Fruit fly (Drosophila melanogaster) whole organism, prepupa: ENCODE measurements around the gene CG12099.

Experiments used
- Blimp-1 ChIP-seq: fragments of 200-800 bp; sonication (Bioruptor generic); optimal IDR thresholded peaks from 3 replicates; lab custom pipeline; 2017; ENCODE audit warnings: missing biosample characterization, missing genetic modification characterization, mild to moderate bottlenecking, moderate library complexity, missing genetic modification reagents
- CG10669 ChIP-seq: fragments of 200-800 bp; sonication (Bioruptor generic); optimal IDR thresholded peaks from 3 replicates; lab custom pipeline; 2018; ENCODE audit warnings: missing biosample characterization, mild to moderate bottlenecking, missing genetic modification characterization, moderate library complexity
- CG11762 ChIP-seq: fragments of 200-800 bp; sonication (Bioruptor generic); optimal IDR thresholded peaks from 3 replicates; lab custom pipeline; 2016; ENCODE audit warnings: missing biosample characterization, missing genetic modification characterization; ENCODE audit not compliant: insufficient read depth
- CG11902 ChIP-seq: fragments of 200-800 bp; sonication (Bioruptor generic); optimal IDR thresholded peaks from 3 replicates; lab custom pipeline; 2016; ENCODE audit warnings: missing biosample characterization, missing genetic modification characterization
- CG15336 ChIP-seq: fragments of 200-800 bp; sonication (Bioruptor generic); IDR thresholded peaks from 2 replicates; pipeline ENCODE4 v1.3.6; 2022; ENCODE audit warnings: missing biosample characterization, missing genetic modification characterization
- CG1621 ChIP-seq: fragments of 200-800 bp; sonication (Bioruptor generic); optimal IDR thresholded peaks from 3 replicates; lab custom pipeline; 2018; ENCODE audit warnings: missing biosample characterization, mild to moderate bottlenecking, missing genetic modification characterization
- CG16779 ChIP-seq: fragments of 200-800 bp; sonication (Bioruptor generic); optimal IDR thresholded peaks from 3 replicates; lab custom pipeline; 2017; ENCODE audit warnings: missing biosample characterization, mild to moderate bottlenecking, missing genetic modification characterization
- CG31627 ChIP-seq: fragments of 200-800 bp; sonication (Bioruptor generic); optimal IDR thresholded peaks from 3 replicates; lab custom pipeline; 2016; ENCODE audit warnings: missing biosample characterization, missing genetic modification characterization
- CG34406 ChIP-seq: fragments of 200-800 bp; sonication (Bioruptor generic); optimal IDR thresholded peaks from 3 replicates; lab custom pipeline; 2016; ENCODE audit warnings: missing biosample characterization, missing genetic modification characterization
- CG4318 ChIP-seq: fragments of 200-800 bp; sonication (Bioruptor generic); optimal IDR thresholded peaks from 3 replicates; lab custom pipeline; 2017; ENCODE audit warnings: missing biosample characterization, mild to moderate bottlenecking, missing genetic modification characterization
- CG6163 ChIP-seq: fragments of 200-800 bp; sonication (Bioruptor generic); IDR thresholded peaks from 3 replicates; pipeline ENCODE4 v1.3.6; 2022; ENCODE audit warnings: missing biosample characterization, missing genetic modification characterization
- CG6276 ChIP-seq: fragments of 200-800 bp; sonication (Bioruptor generic); optimal IDR thresholded peaks from 2 replicates; lab custom pipeline; 2017; ENCODE audit warnings: missing biosample characterization, mild to moderate bottlenecking, missing genetic modification characterization
- CG6792 ChIP-seq: fragments of 200-800 bp; sonication (Bioruptor generic); optimal IDR thresholded peaks from 3 replicates; lab custom pipeline; 2016; ENCODE audit warnings: missing biosample characterization, missing genetic modification characterization
- CG6854 ChIP-seq: fragments of 200-800 bp; sonication (Bioruptor generic); optimal IDR thresholded peaks from 2 replicates; lab custom pipeline; 2017; ENCODE audit warnings: missing biosample characterization, mild to moderate bottlenecking, missing genetic modification characterization
- CG7368 ChIP-seq: fragments of 200-800 bp; sonication (Bioruptor generic); optimal IDR thresholded peaks from 3 replicates; lab custom pipeline; 2016; ENCODE audit warnings: missing biosample characterization, missing genetic modification characterization
- CG8119 ChIP-seq: fragments of 200-800 bp; sonication (Bioruptor generic); IDR thresholded peaks from 3 replicates; pipeline ENCODE4 v1.3.6; 2022; ENCODE audit warnings: missing biosample characterization, missing genetic modification characterization
- CG8319 ChIP-seq: fragments of 200-800 bp; sonication (Bioruptor generic); optimal IDR thresholded peaks from 3 replicates; lab custom pipeline; 2016; ENCODE audit warnings: missing biosample characterization, missing genetic modification characterization
- CG8632 ChIP-seq: fragments of 200-800 bp; sonication (Bioruptor generic); optimal IDR thresholded peaks from 3 replicates; lab custom pipeline; 2016; ENCODE audit warnings: missing biosample characterization, missing genetic modification characterization
- CG9139 ChIP-seq: fragments of 200-800 bp; sonication (Bioruptor generic); optimal IDR thresholded peaks from 3 replicates; lab custom pipeline; 2017; ENCODE audit warnings: missing biosample characterization, mild to moderate bottlenecking, missing genetic modification characterization
- Eip75B ChIP-seq: fragments of 200-800 bp; sonication (Bioruptor generic); optimal IDR thresholded peaks from 3 replicates; lab custom pipeline; 2016; ENCODE audit warnings: missing biosample characterization, missing genetic modification characterization
- Eip78C ChIP-seq: fragments of 200-800 bp; sonication (Bioruptor generic); peaks from one replicate; lab custom pipeline; 2016; ENCODE audit warnings: missing biosample characterization, missing genetic modification characterization
- Eip93F ChIP-seq: fragments of 200-800 bp; sonication (Bioruptor generic); optimal IDR thresholded peaks from 2 replicates; lab custom pipeline; 2016; ENCODE audit warnings: missing biosample characterization, mild to moderate bottlenecking, missing genetic modification characterization
- Ets21C ChIP-seq: fragments of 200-800 bp; sonication (Bioruptor generic); optimal IDR thresholded peaks from 3 replicates; lab custom pipeline; 2016; ENCODE audit warnings: missing biosample characterization, missing genetic modification characterization
- Ets96B ChIP-seq: fragments of 200-800 bp; optimal IDR thresholded peaks from 2 replicates; lab custom pipeline; 2019; ENCODE audit warnings: missing biosample characterization, mild to moderate bottlenecking, missing genetic modification characterization, moderate library complexity
- Gug ChIP-seq: fragments of 200-800 bp; sonication (Bioruptor generic); IDR thresholded peaks from 2 replicates; pipeline ENCODE4 v1.3.6; 2022; ENCODE audit warnings: missing biosample characterization, missing genetic modification characterization
- Hr38 ChIP-seq: sonication (Bioruptor generic); optimal IDR thresholded peaks from 2 replicates; lab custom pipeline; 2016; ENCODE audit warnings: missing biosample characterization, missing genetic modification characterization
- Hr39 ChIP-seq: fragments of 200-800 bp; sonication (Bioruptor generic); optimal IDR thresholded peaks from 2 replicates; lab custom pipeline; 2016; ENCODE audit warnings: missing biosample characterization, missing genetic modification characterization
- Lpt ChIP-seq: fragments of 200-800 bp; sonication (Bioruptor generic); optimal IDR thresholded peaks from 3 replicates; lab custom pipeline; 2016; ENCODE audit warnings: missing biosample characterization, missing genetic modification characterization
- Met ChIP-seq: fragments of 200-800 bp; sonication (Bioruptor generic); optimal IDR thresholded peaks from 3 replicates; lab custom pipeline; 2016; ENCODE audit warnings: missing biosample characterization, missing genetic modification characterization
- OdsH ChIP-seq: fragments of 200-800 bp; sonication (Bioruptor generic); optimal IDR thresholded peaks from 3 replicates; lab custom pipeline; 2016; ENCODE audit warnings: missing biosample characterization, missing genetic modification characterization
- Smox ChIP-seq: fragments of 200-800 bp; sonication (Bioruptor generic); optimal IDR thresholded peaks from 3 replicates; lab custom pipeline; 2016; ENCODE audit warnings: missing biosample characterization, missing genetic modification characterization
- Sox102F ChIP-seq: fragments of 200-800 bp; sonication (Bioruptor generic); optimal IDR thresholded peaks from 2 replicates; lab custom pipeline; 2016; ENCODE audit warnings: missing biosample characterization, mild to moderate bottlenecking, missing genetic modification characterization
- Sox14 ChIP-seq: fragments of 200-800 bp; sonication (Bioruptor generic); optimal IDR thresholded peaks from 3 replicates; lab custom pipeline; 2016; ENCODE audit warnings: missing biosample characterization, missing genetic modification characterization
- Sox15 ChIP-seq: fragments of 200-800 bp; sonication (Bioruptor generic); optimal IDR thresholded peaks from 3 replicates; lab custom pipeline; 2016; ENCODE audit warnings: missing biosample characterization, missing genetic modification characterization
- achi ChIP-seq: fragments of 200-800 bp; sonication (Bioruptor generic); optimal IDR thresholded peaks from 3 replicates; lab custom pipeline; 2016; ENCODE audit warnings: missing biosample characterization, missing genetic modification characterization
- acj6 ChIP-seq: fragments of 200-800 bp; sonication (Bioruptor generic); optimal IDR thresholded peaks from 3 replicates; lab custom pipeline; 2016; ENCODE audit warnings: missing biosample characterization, missing genetic modification characterization
- dac ChIP-seq: fragments of 200-800 bp; sonication (Bioruptor generic); optimal IDR thresholded peaks from 2 replicates; lab custom pipeline; 2017; ENCODE audit warnings: missing biosample characterization, mild to moderate bottlenecking, missing genetic modification characterization
- dsx ChIP-seq: fragments of 200-800 bp; optimal IDR thresholded peaks from 3 replicates; lab custom pipeline; 2019; ENCODE audit warnings: missing biosample characterization, mild to moderate bottlenecking, missing genetic modification characterization, moderate library complexity; ENCODE audit not compliant: poor library complexity, severe bottlenecking
- eg ChIP-seq: fragments of 200-800 bp; sonication (Bioruptor generic); IDR thresholded peaks from 3 replicates; pipeline ENCODE4 v1.3.6; 2022; ENCODE audit warnings: missing biosample characterization, missing genetic modification characterization
- fd59A ChIP-seq: fragments of 200-800 bp; sonication (Bioruptor generic); optimal IDR thresholded peaks from 2 replicates; lab custom pipeline; 2017; ENCODE audit warnings: missing biosample characterization, mild to moderate bottlenecking, missing genetic modification characterization, missing genetic modification reagents
- fd85E ChIP-seq: fragments of 200-800 bp; sonication (Bioruptor generic); optimal IDR thresholded peaks from 3 replicates; lab custom pipeline; 2016; ENCODE audit warnings: missing biosample characterization, missing genetic modification characterization
- fkh ChIP-seq: fragments of 200-800 bp; sonication (Bioruptor generic); optimal IDR thresholded peaks from 3 replicates; lab custom pipeline; 2017; ENCODE audit warnings: missing biosample characterization, mild to moderate bottlenecking, missing genetic modification characterization, moderate library complexity
- lz ChIP-seq: fragments of 200-800 bp; sonication (Bioruptor generic); optimal IDR thresholded peaks from 3 replicates; lab custom pipeline; 2016; ENCODE audit warnings: missing biosample characterization, missing genetic modification characterization
- net ChIP-seq: fragments of 200-800 bp; sonication (Bioruptor generic); optimal IDR thresholded peaks from 3 replicates; lab custom pipeline; 2016; ENCODE audit warnings: missing biosample characterization, missing genetic modification characterization
- pdm3 ChIP-seq: fragments of 200-800 bp; sonication (Bioruptor generic); optimal IDR thresholded peaks from 3 replicates; lab custom pipeline; 2016; ENCODE audit warnings: missing biosample characterization, missing genetic modification characterization
- salr ChIP-seq, 2 experiments: fragments of 200-800 bp; sonication (Bioruptor generic); optimal IDR thresholded peaks; 3 replicates each; lab custom pipeline; 2016 to 2018; ENCODE audit warnings: missing biosample characterization in 2 of 2, missing genetic modification characterization in 2 of 2, mild to moderate bottlenecking in 1 of 2
- spab ChIP-seq: fragments of 200-800 bp; sonication (Bioruptor generic); optimal IDR thresholded peaks from 2 replicates; lab custom pipeline; 2017; ENCODE audit warnings: missing biosample characterization, mild to moderate bottlenecking, missing genetic modification characterization, missing genetic modification reagents
- ss ChIP-seq, 2 experiments: fragments of 200-800 bp; sonication (Bioruptor generic); optimal IDR thresholded peaks; 2 replicates in 1 of 2; 3 replicates in 1 of 2; lab custom pipeline; 2017 to 2018; ENCODE audit warnings: mild to moderate bottlenecking in 2 of 2, missing biosample characterization in 2 of 2, missing genetic modification characterization in 2 of 2, moderate library complexity in 1 of 2
- svp ChIP-seq: fragments of 200-800 bp; sonication (Bioruptor generic); peaks from one replicate; lab custom pipeline; 2016; ENCODE audit warnings: missing biosample characterization, missing genetic modification characterization
- topi ChIP-seq: fragments of 200-800 bp; sonication (Bioruptor generic); optimal IDR thresholded peaks from 3 replicates; lab custom pipeline; 2016; ENCODE audit warnings: missing biosample characterization, missing genetic modification characterization
- vri ChIP-seq: fragments of 200-800 bp; sonication (Bioruptor generic); optimal IDR thresholded peaks from 3 replicates; lab custom pipeline; 2016; ENCODE audit warnings: missing biosample characterization, mild to moderate bottlenecking, missing genetic modification characterization

CG12099 gene

DNA sequence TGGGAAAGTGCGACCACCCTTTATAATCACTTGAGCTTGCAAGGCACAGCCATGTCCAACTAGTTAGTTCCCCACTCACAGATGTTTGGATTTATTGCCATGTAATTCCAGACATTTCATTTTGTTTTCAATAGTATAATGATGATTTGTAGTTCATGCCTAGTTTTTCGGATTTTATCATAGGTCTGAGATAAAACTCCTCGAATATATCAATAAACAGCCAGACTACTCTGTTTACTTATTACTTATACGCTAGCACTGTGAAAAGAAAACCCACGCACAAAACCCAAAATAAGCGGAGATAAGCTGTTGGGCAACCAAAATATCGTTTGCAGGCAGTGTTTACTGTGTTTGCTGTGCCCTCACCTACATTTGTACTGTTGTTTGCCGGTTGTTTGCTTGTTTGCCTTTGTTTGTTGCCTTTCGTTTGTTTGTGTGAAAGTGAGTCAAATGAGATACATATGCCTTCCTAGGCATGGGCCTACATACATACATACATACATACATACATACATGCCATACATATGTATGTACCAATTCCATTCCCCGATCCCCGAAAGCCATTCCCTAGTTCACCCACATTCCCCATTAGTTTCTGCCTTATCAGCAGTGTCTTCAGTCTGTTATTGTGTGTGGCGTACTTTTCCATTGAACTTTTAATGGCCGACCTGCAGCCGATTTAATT is 21.0 kb upstream of the CG12099 start:
- TF ChIP-seq fd59A (GFP tag; lab: Kevin White, UChicago): no peak
- TF ChIP-seq CG11902: no peak
- peak; percentile 43 for TF ChIP-seq Ets96B (tag; lab: Kevin White, UChicago)
- no peak for TF ChIP-seq Blimp-1 (GFP tag; lab: Kevin White, UChicago)
- no peak for TF ChIP-seq CG8319 (GFP tag; lab: Kevin White, UChicago)
- peak; percentile 23 for TF ChIP-seq CG6792 (GFP tag; lab: Kevin White, UChicago)
- no peak for TF ChIP-seq CG6163 (GFP tag; lab: Robert Waterston, UW)
- TF ChIP-seq Eip93F: no peak
- no peak for TF ChIP-seq fd85E (GFP tag; lab: Kevin White, UChicago)
- TF ChIP-seq Lpt (GFP tag; lab: Kevin White, UChicago): no peak
- TF ChIP-seq acj6 (GFP tag; lab: Kevin White, UChicago): peak; percentile 29
- peak; percentile 18 for TF ChIP-seq Hr39 (GFP tag; lab: Kevin White, UChicago)
- peak; percentile 31 for TF ChIP-seq pdm3
- TF ChIP-seq CG1621 (tag; lab: Kevin White, UChicago): peak; percentile 12
- TF ChIP-seq Hr38 (GFP tag; lab: Kevin White, UChicago): no peak
- no peak for TF ChIP-seq eg (GFP tag; lab: Robert Waterston, UW)
- peak; percentile 39 for TF ChIP-seq CG10669
- TF ChIP-seq spab (GFP tag; lab: Kevin White, UChicago): peak; percentile 18
- TF ChIP-seq Ets21C (GFP tag; lab: Kevin White, UChicago): no peak
- peak; percentile 50 for TF ChIP-seq achi
- peak; percentile 36; the same call in 1 of the 2 replicates for TF ChIP-seq CG15336 (GFP tag; lab: Robert Waterston, UW)
- peak in 1 of 2 experiments; percentile 16 for TF ChIP-seq salr (GFP tag; optimal IDR thresholded peaks at IDR 0.05; lab: Kevin White, UChicago)
- no peak for TF ChIP-seq CG6854 (GFP tag; lab: Kevin White, UChicago)
- no peak for TF ChIP-seq CG9139 (GFP tag; lab: Kevin White, UChicago)
- peak; percentile 37 for TF ChIP-seq Sox102F (GFP tag; lab: Kevin White, UChicago)
- peak; percentile 64 for TF ChIP-seq Eip78C
- peak; percentile 63 for TF ChIP-seq CG8119
- peak; percentile 98 for TF ChIP-seq fkh (GFP tag; lab: Kevin White, UChicago)
- no peak for TF ChIP-seq CG6276 (GFP tag; lab: Kevin White, UChicago)
- no peak for TF ChIP-seq Smox (GFP tag; lab: Kevin White, UChicago)
- no peak for TF ChIP-seq topi
- TF ChIP-seq Eip75B: peak; percentile 56
- TF ChIP-seq CG8632 (GFP tag; lab: Kevin White, UChicago): peak; percentile 34
- peak; percentile 22 for TF ChIP-seq net (GFP tag; lab: Kevin White, UChicago)
- peak; percentile 55 for TF ChIP-seq Sox14
- peak; percentile 36 for TF ChIP-seq Met (GFP tag; lab: Kevin White, UChicago)
- peak; percentile 10 for TF ChIP-seq CG11762 (GFP tag; lab: Kevin White, UChicago)
- TF ChIP-seq OdsH (GFP tag; lab: Kevin White, UChicago): peak; percentile 48
- peak; percentile 37 for TF ChIP-seq lz (GFP tag; lab: Kevin White, UChicago)
- TF ChIP-seq Gug: no peak
- TF ChIP-seq CG16779 (tag; lab: Kevin White, UChicago): no peak
- TF ChIP-seq CG34406 (GFP tag; lab: Kevin White, UChicago): peak; percentile 41
- TF ChIP-seq vri (GFP tag; lab: Kevin White, UChicago): peak; percentile 20
- no peak for TF ChIP-seq dsx
- no peak for TF ChIP-seq CG4318
- peak; percentile 35 for TF ChIP-seq svp (GFP tag; lab: Kevin White, UChicago)
- TF ChIP-seq Sox15: no peak
- peak; percentile 40 for TF ChIP-seq CG7368 (GFP tag; lab: Kevin White, UChicago)
- no peak for TF ChIP-seq ss (GFP tag; optimal IDR thresholded peaks at IDR 0.05; lab: Kevin White, UChicago)
- TF ChIP-seq CG31627 (GFP tag; lab: Kevin White, UChicago): peak; percentile 15
- peak; percentile 15 for TF ChIP-seq dac
